Worm (Caenorhabditis elegans) whole organism, L4 larva: ENCODE data around the gene sel-7.

ENCODE experiments used
- F44E2.7 ChIP-seq: fragments of 200-800 bp; sonication (Bioruptor generic); IDR thresholded peaks from 2 replicates; pipeline ENCODE4 v2.1.2; 2022; ENCODE audit warnings: missing genetic modification characterization, missing compliant biosample characterization
- ceh-32 ChIP-seq: sonication (generic microtip); optimal IDR thresholded peaks from 2 replicates; lab custom pipeline; 2016; ENCODE audit warnings: mild to moderate bottlenecking, missing genetic modification characterization, missing compliant biosample characterization; ENCODE audit not compliant: poor library complexity
- daf-19 ChIP-seq: fragments of 200-800 bp; sonication (Bioruptor generic); conservative IDR thresholded peaks from 2 replicates; pipeline ENCODE4 v1.3.6; 2022; ENCODE audit warnings: missing genetic modification characterization, missing compliant biosample characterization
- egl-27 ChIP-seq: sonication (generic microtip); optimal IDR thresholded peaks from 3 replicates; lab custom pipeline; 2017; ENCODE audit warnings: missing biosample characterization, missing genetic modification reagents, missing genetic modification characterization
- hif-1 ChIP-seq, 2 experiments: sonication (generic microtip); optimal IDR thresholded peaks; 2 replicates each; lab custom pipeline; 2016 to 2017; ENCODE audit warnings: missing compliant biosample characterization in 2 of 2, missing genetic modification characterization in 2 of 2, missing genetic modification reagents in 2 of 2, missing genotype in 2 of 2, mild to moderate bottlenecking in 1 of 2
- mdt-29 ChIP-seq: fragments of 200-800 bp; sonication (Bioruptor generic); IDR thresholded peaks from 2 replicates; pipeline ENCODE4 v1.3.6; 2022; ENCODE audit warnings: missing genetic modification reagents, missing genetic modification characterization, missing compliant biosample characterization
- skn-1 ChIP-seq: fragments of 150-350 bp; optimal IDR thresholded peaks from 2 replicates; lab custom pipeline; 2014; ENCODE audit warnings: missing biosample characterization, missing genetic modification characterization
- spr-3 ChIP-seq: fragments of 200-800 bp; sonication (Bioruptor generic); optimal IDR thresholded peaks from 2 replicates; lab custom pipeline; 2018; ENCODE audit warnings: mild to moderate bottlenecking, missing genetic modification characterization, missing compliant biosample characterization
- zip-11 ChIP-seq: fragments of 200-800 bp; sonication (Bioruptor generic); IDR thresholded peaks from 2 replicates; pipeline ENCODE4 v1.3.6; 2022; ENCODE audit warnings: missing genetic modification characterization, missing compliant biosample characterization

ce11 chrX:14382951-14383350 lies 42.7 kb upstream of the sel-7 start, which contains the start of gene Y60A9.3:
- TF ChIP-seq ceh-32 (tag; lab: Kevin White, UChicago) (no peak), egl-27 (tag; lab: Kevin White, UChicago) (no peak), zip-11 (no peak), skn-1 (tag; lab: Kevin White, UChicago) (no peak), spr-3 (GFP tag; lab: Kevin White, UChicago) (no peak), hif-1 (tag; optimal IDR thresholded peaks at IDR 0.05; lab: Kevin White, UChicago) (no peak), daf-19 (GFP tag; lab: Robert Waterston, UW) (no peak), F44E2.7 (GFP tag; lab: Robert Waterston, UW) (no peak), mdt-29 (no peak)
